Worm (Caenorhabditis elegans): Measurements from ENCODE around the gene F54B3.2.

The F54B3.2 gene

DNA sequence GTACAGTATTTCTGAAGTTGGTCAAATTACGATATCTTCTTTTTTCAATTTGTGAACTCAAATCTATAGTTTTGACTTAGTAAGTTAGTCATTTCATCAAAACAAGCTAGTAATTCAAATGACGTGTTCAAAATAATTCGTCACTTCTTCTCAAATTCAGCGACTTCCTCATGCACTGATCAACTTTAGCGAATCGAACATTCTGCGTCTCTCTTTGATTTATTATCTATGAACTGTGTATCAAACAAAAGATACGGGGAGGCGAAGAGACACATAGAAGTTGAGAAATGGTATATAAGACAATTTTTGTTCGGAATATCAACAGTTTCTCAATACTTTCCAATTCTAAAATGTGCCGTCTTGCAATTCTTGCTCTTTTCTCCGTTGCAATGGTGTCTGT is 42.0 kb upstream of the F54B3.2 start, which contains the start of gene srlf-34:
srlf-34 (plus strand) TSS at position 321 of the 400 bp plus-strand sequence.
- TF ChIP-seq dmd-6 (GFP tag; IDR thresholded peaks at IDR 0.05) (no peak), lin-15B (tag; optimal IDR thresholded peaks at IDR 0.05) (no peak), sdz-12 (GFP tag; optimal IDR thresholded peaks at IDR 0.05) (no peak), dmd-9 (GFP tag; IDR thresholded peaks at IDR 0.05) (no peak), jun-1 (tag; optimal IDR thresholded peaks at IDR 0.05) (no peak), nhr-28 (tag; optimal IDR thresholded peaks at IDR 0.05) (no peak), gei-8 (GFP tag; optimal IDR thresholded peaks at IDR 0.05) (no peak), aha-1 (tag) (no peak), lin-13 (GFP tag; optimal IDR thresholded peaks at IDR 0.05) (no peak), rbr-2 (tag; optimal IDR thresholded peaks at IDR 0.05) (no peak), egl-43 (GFP tag; IDR thresholded peaks at IDR 0.05) (no peak), nhr-111 (GFP tag; optimal IDR thresholded peaks at IDR 0.05) (no peak), spr-3 (GFP tag; optimal IDR thresholded peaks at IDR 0.05) (no peak), nhr-11 (tag; optimal IDR thresholded peaks at IDR 0.05) (no peak), zfp-3 (GFP tag; conservative IDR thresholded peaks at IDR 0.05) (no peak), hif-1 (tag; optimal IDR thresholded peaks at IDR 0.05) (no peak), ceh-82 (tag; optimal IDR thresholded peaks at IDR 0.05) (no peak)

ce11 chrII:10309337-10309736 is 39.4 kb upstream of the F54B3.2 start, which contains the start of gene ZK970.8:
TSS of gene ZK970.8 (plus strand) at chrII:10309637.
- TF ChIP-seq hif-1 (tag; optimal IDR thresholded peaks at IDR 0.05) (no peak), ZK546.5 (tag; optimal IDR thresholded peaks at IDR 0.05) (no peak), arid-1 (GFP tag; conservative IDR thresholded peaks at IDR 0.05) (no peak), duxl-1 (tag; optimal IDR thresholded peaks at IDR 0.05; ENCODE audit: poor library complexity) (no peak), dmd-8 (GFP tag; IDR thresholded peaks at IDR 0.05) (no peak), nhr-10 (tag; optimal IDR thresholded peaks at IDR 0.05) (no peak), unc-62 (GFP tag; optimal IDR thresholded peaks at IDR 0.05 in 1 of 2) (no peak), unc-62 (tag; optimal IDR thresholded peaks at IDR 0.05) (no peak), egl-27 (tag; optimal IDR thresholded peaks at IDR 0.05) (no peak), nhr-102 (tag; optimal IDR thresholded peaks at IDR 0.05) (no peak), mxl-3 (GFP tag; optimal IDR thresholded peaks at IDR 0.05) (no peak), lin-13 (GFP tag; optimal IDR thresholded peaks at IDR 0.05) (no peak), lin-39 (tag; optimal IDR thresholded peaks at IDR 0.05) (no peak), vab-7 (GFP tag; IDR thresholded peaks at IDR 0.05) (no peak), ceh-82 (tag; optimal IDR thresholded peaks at IDR 0.05) (no peak), F10B5.3 (tag; optimal IDR thresholded peaks at IDR 0.05) (no peak), ztf-11 (tag; optimal IDR thresholded peaks at IDR 0.05) (no peak), lin-29 (GFP tag; IDR thresholded peaks at IDR 0.05) (no peak)

ce11 chrII:10308726-10309125 is 38.8 kb upstream of the F54B3.2 start, which contains the start of gene gcy-4:
TSS of gene gcy-4 (minus strand) at chrII:10308826.
- TF ChIP-seq nhr-25 (tag; optimal IDR thresholded peaks at IDR 0.05; ENCODE audit: borderline replicate concordance, insufficient read depth), result no peak
- TF ChIP-seq mxl-2 (GFP tag; conservative IDR thresholded peaks at IDR 0.05), result no peak
- TF ChIP-seq T26A8.4 (GFP tag; IDR thresholded peaks at IDR 0.05), result no peak
- TF ChIP-seq hmg-1.1 (GFP tag; IDR thresholded peaks at IDR 0.05), result no peak
- TF ChIP-seq spr-3 (GFP tag; optimal IDR thresholded peaks at IDR 0.05), result no peak
- no peak for TF ChIP-seq madf-9 (GFP tag; conservative IDR thresholded peaks at IDR 0.05)
- no peak for TF ChIP-seq nhr-102 (tag; optimal IDR thresholded peaks at IDR 0.05)
- no peak for TF ChIP-seq mes-2 (tag; optimal IDR thresholded peaks at IDR 0.05; ENCODE audit: poor library complexity, severe bottlenecking)
- TF ChIP-seq aly-2 (tag; optimal IDR thresholded peaks at IDR 0.05), result no peak
- TF ChIP-seq lin-15B (tag; optimal IDR thresholded peaks at IDR 0.05), result no peak
- no peak for TF ChIP-seq nhr-10 (tag; optimal IDR thresholded peaks at IDR 0.05)
- TF ChIP-seq nhr-77 (tag; optimal IDR thresholded peaks at IDR 0.05), result no peak
- no peak for TF ChIP-seq ceh-28 (tag; optimal IDR thresholded peaks at IDR 0.05)
- TF ChIP-seq nhr-111 (GFP tag; optimal IDR thresholded peaks at IDR 0.05), result no peak
- TF ChIP-seq pha-4 (GFP tag; IDR thresholded peaks at IDR 0.05), result no peak
- TF ChIP-seq pha-4 (tag; optimal IDR thresholded peaks at IDR 0.05), result no peak
- no peak for TF ChIP-seq T20F7.1 (GFP tag; optimal IDR thresholded peaks at IDR 0.05)
- TF ChIP-seq dmd-6 (GFP tag; IDR thresholded peaks at IDR 0.05), result no peak

All from whole organism, L4 larva.